Fruit fly (Drosophila melanogaster) whole organism, prepupa: ENCODE measurements around the gene Srp68.

Experiments used
- Blimp-1 ChIP-seq: fragments of 200-800 bp; sonication (Bioruptor generic); optimal IDR thresholded peaks from 3 replicates; lab custom pipeline; 2017; ENCODE audit warnings: missing biosample characterization, missing genetic modification characterization, mild to moderate bottlenecking, moderate library complexity, missing genetic modification reagents
- CG10631 ChIP-seq: fragments of 200-800 bp; sonication (Bioruptor generic); optimal IDR thresholded peaks from 2 replicates; lab custom pipeline; 2016; ENCODE audit warnings: missing biosample characterization, missing genetic modification characterization
- CG10669 ChIP-seq: fragments of 200-800 bp; sonication (Bioruptor generic); optimal IDR thresholded peaks from 3 replicates; lab custom pipeline; 2018; ENCODE audit warnings: missing biosample characterization, mild to moderate bottlenecking, missing genetic modification characterization, moderate library complexity
- CG11294 ChIP-seq: fragments of 200-800 bp; sonication (Bioruptor generic); IDR thresholded peaks from 2 replicates; pipeline ENCODE4 v1.3.6; 2022; ENCODE audit warnings: missing biosample characterization, missing genetic modification characterization
- CG15336 ChIP-seq: fragments of 200-800 bp; sonication (Bioruptor generic); IDR thresholded peaks from 2 replicates; pipeline ENCODE4 v1.3.6; 2022; ENCODE audit warnings: missing biosample characterization, missing genetic modification characterization
- CG16779 ChIP-seq: fragments of 200-800 bp; sonication (Bioruptor generic); optimal IDR thresholded peaks from 3 replicates; lab custom pipeline; 2017; ENCODE audit warnings: missing biosample characterization, mild to moderate bottlenecking, missing genetic modification characterization
- CG31627 ChIP-seq: fragments of 200-800 bp; sonication (Bioruptor generic); optimal IDR thresholded peaks from 3 replicates; lab custom pipeline; 2016; ENCODE audit warnings: missing biosample characterization, missing genetic modification characterization
- CG34406 ChIP-seq: fragments of 200-800 bp; sonication (Bioruptor generic); optimal IDR thresholded peaks from 3 replicates; lab custom pipeline; 2016; ENCODE audit warnings: missing biosample characterization, missing genetic modification characterization
- CG3919 ChIP-seq: fragments of 200-800 bp; sonication (Bioruptor generic); optimal IDR thresholded peaks from 3 replicates; lab custom pipeline; 2016; ENCODE audit warnings: missing biosample characterization, missing genetic modification characterization
- CG6163 ChIP-seq: fragments of 200-800 bp; sonication (Bioruptor generic); IDR thresholded peaks from 3 replicates; pipeline ENCODE4 v1.3.6; 2022; ENCODE audit warnings: missing biosample characterization, missing genetic modification characterization
- CG6276 ChIP-seq: fragments of 200-800 bp; sonication (Bioruptor generic); optimal IDR thresholded peaks from 2 replicates; lab custom pipeline; 2017; ENCODE audit warnings: missing biosample characterization, mild to moderate bottlenecking, missing genetic modification characterization
- CG6808 ChIP-seq: fragments of 200-800 bp; sonication (Bioruptor generic); optimal IDR thresholded peaks from 3 replicates; lab custom pipeline; 2017; ENCODE audit warnings: missing biosample characterization, missing genetic modification characterization, mild to moderate bottlenecking, moderate library complexity, missing genetic modification reagents
- CG6854 ChIP-seq: fragments of 200-800 bp; sonication (Bioruptor generic); optimal IDR thresholded peaks from 2 replicates; lab custom pipeline; 2017; ENCODE audit warnings: missing biosample characterization, mild to moderate bottlenecking, missing genetic modification characterization
- CG8119 ChIP-seq: fragments of 200-800 bp; sonication (Bioruptor generic); IDR thresholded peaks from 3 replicates; pipeline ENCODE4 v1.3.6; 2022; ENCODE audit warnings: missing biosample characterization, missing genetic modification characterization
- CG8319 ChIP-seq: fragments of 200-800 bp; sonication (Bioruptor generic); optimal IDR thresholded peaks from 3 replicates; lab custom pipeline; 2016; ENCODE audit warnings: missing biosample characterization, missing genetic modification characterization
- CG8632 ChIP-seq: fragments of 200-800 bp; sonication (Bioruptor generic); optimal IDR thresholded peaks from 3 replicates; lab custom pipeline; 2016; ENCODE audit warnings: missing biosample characterization, missing genetic modification characterization
- CG9139 ChIP-seq: fragments of 200-800 bp; sonication (Bioruptor generic); optimal IDR thresholded peaks from 3 replicates; lab custom pipeline; 2017; ENCODE audit warnings: missing biosample characterization, mild to moderate bottlenecking, missing genetic modification characterization
- Eip75B ChIP-seq: fragments of 200-800 bp; sonication (Bioruptor generic); optimal IDR thresholded peaks from 3 replicates; lab custom pipeline; 2016; ENCODE audit warnings: missing biosample characterization, missing genetic modification characterization
- Eip78C ChIP-seq: fragments of 200-800 bp; sonication (Bioruptor generic); peaks from one replicate; lab custom pipeline; 2016; ENCODE audit warnings: missing biosample characterization, missing genetic modification characterization
- Ets96B ChIP-seq: fragments of 200-800 bp; optimal IDR thresholded peaks from 2 replicates; lab custom pipeline; 2019; ENCODE audit warnings: missing biosample characterization, mild to moderate bottlenecking, missing genetic modification characterization, moderate library complexity
- Gug ChIP-seq: fragments of 200-800 bp; sonication (Bioruptor generic); IDR thresholded peaks from 2 replicates; pipeline ENCODE4 v1.3.6; 2022; ENCODE audit warnings: missing biosample characterization, missing genetic modification characterization
- Hr38 ChIP-seq: sonication (Bioruptor generic); optimal IDR thresholded peaks from 2 replicates; lab custom pipeline; 2016; ENCODE audit warnings: missing biosample characterization, missing genetic modification characterization
- Hr39 ChIP-seq: fragments of 200-800 bp; sonication (Bioruptor generic); optimal IDR thresholded peaks from 2 replicates; lab custom pipeline; 2016; ENCODE audit warnings: missing biosample characterization, missing genetic modification characterization
- Hr4 ChIP-seq: fragments of 200-800 bp; sonication (Bioruptor generic); optimal IDR thresholded peaks from 3 replicates; lab custom pipeline; 2016; ENCODE audit warnings: missing biosample characterization, missing genetic modification characterization
- OdsH ChIP-seq: fragments of 200-800 bp; sonication (Bioruptor generic); optimal IDR thresholded peaks from 3 replicates; lab custom pipeline; 2016; ENCODE audit warnings: missing biosample characterization, missing genetic modification characterization
- Sox102F ChIP-seq: fragments of 200-800 bp; sonication (Bioruptor generic); optimal IDR thresholded peaks from 2 replicates; lab custom pipeline; 2016; ENCODE audit warnings: missing biosample characterization, mild to moderate bottlenecking, missing genetic modification characterization
- Sox15 ChIP-seq: fragments of 200-800 bp; sonication (Bioruptor generic); optimal IDR thresholded peaks from 3 replicates; lab custom pipeline; 2016; ENCODE audit warnings: missing biosample characterization, missing genetic modification characterization
- acj6 ChIP-seq: fragments of 200-800 bp; sonication (Bioruptor generic); optimal IDR thresholded peaks from 3 replicates; lab custom pipeline; 2016; ENCODE audit warnings: missing biosample characterization, missing genetic modification characterization
- dac ChIP-seq: fragments of 200-800 bp; sonication (Bioruptor generic); optimal IDR thresholded peaks from 2 replicates; lab custom pipeline; 2017; ENCODE audit warnings: missing biosample characterization, mild to moderate bottlenecking, missing genetic modification characterization
- dsx ChIP-seq: fragments of 200-800 bp; optimal IDR thresholded peaks from 3 replicates; lab custom pipeline; 2019; ENCODE audit warnings: missing biosample characterization, mild to moderate bottlenecking, missing genetic modification characterization, moderate library complexity; ENCODE audit not compliant: poor library complexity, severe bottlenecking
- eg ChIP-seq: fragments of 200-800 bp; sonication (Bioruptor generic); IDR thresholded peaks from 3 replicates; pipeline ENCODE4 v1.3.6; 2022; ENCODE audit warnings: missing biosample characterization, missing genetic modification characterization
- esn ChIP-seq: fragments of 200-800 bp; sonication (Bioruptor generic); optimal IDR thresholded peaks from 2 replicates; lab custom pipeline; 2016; ENCODE audit warnings: missing biosample characterization, mild to moderate bottlenecking, missing genetic modification characterization, moderate library complexity
- fd59A ChIP-seq: fragments of 200-800 bp; sonication (Bioruptor generic); optimal IDR thresholded peaks from 2 replicates; lab custom pipeline; 2017; ENCODE audit warnings: missing biosample characterization, mild to moderate bottlenecking, missing genetic modification characterization, missing genetic modification reagents
- fd85E ChIP-seq: fragments of 200-800 bp; sonication (Bioruptor generic); optimal IDR thresholded peaks from 3 replicates; lab custom pipeline; 2016; ENCODE audit warnings: missing biosample characterization, missing genetic modification characterization
- fkh ChIP-seq: fragments of 200-800 bp; sonication (Bioruptor generic); optimal IDR thresholded peaks from 3 replicates; lab custom pipeline; 2017; ENCODE audit warnings: missing biosample characterization, mild to moderate bottlenecking, missing genetic modification characterization, moderate library complexity
- lz ChIP-seq: fragments of 200-800 bp; sonication (Bioruptor generic); optimal IDR thresholded peaks from 3 replicates; lab custom pipeline; 2016; ENCODE audit warnings: missing biosample characterization, missing genetic modification characterization
- pdm3 ChIP-seq: fragments of 200-800 bp; sonication (Bioruptor generic); optimal IDR thresholded peaks from 3 replicates; lab custom pipeline; 2016; ENCODE audit warnings: missing biosample characterization, missing genetic modification characterization
- ss ChIP-seq, 2 experiments: fragments of 200-800 bp; sonication (Bioruptor generic); optimal IDR thresholded peaks; 2 replicates in 1 of 2; 3 replicates in 1 of 2; lab custom pipeline; 2017 to 2018; ENCODE audit warnings: mild to moderate bottlenecking in 2 of 2, missing biosample characterization in 2 of 2, missing genetic modification characterization in 2 of 2, moderate library complexity in 1 of 2
- svp ChIP-seq: fragments of 200-800 bp; sonication (Bioruptor generic); peaks from one replicate; lab custom pipeline; 2016; ENCODE audit warnings: missing biosample characterization, missing genetic modification characterization
- topi ChIP-seq: fragments of 200-800 bp; sonication (Bioruptor generic); optimal IDR thresholded peaks from 3 replicates; lab custom pipeline; 2016; ENCODE audit warnings: missing biosample characterization, missing genetic modification characterization
- vri ChIP-seq: fragments of 200-800 bp; sonication (Bioruptor generic); optimal IDR thresholded peaks from 3 replicates; lab custom pipeline; 2016; ENCODE audit warnings: missing biosample characterization, mild to moderate bottlenecking, missing genetic modification characterization

The Srp68 gene

dm6 chr3L:8985848-8986320 lies 11.0 kb downstream of the Srp68 start, which contains the start of gene Galk:
Galk (minus strand) TSS chr3L:8986091.
- TF ChIP-seq CG3919 (no peak), CG11294 (0 out of 2 replicates have a peak, but pooled peaks have one; percentile 32), Hr4 (GFP tag; lab: Kevin White, UChicago) (no peak), CG15336 (0 out of 2 replicates have a peak, but pooled peaks have one; percentile 14), CG6163 (0 out of 3 replicates have a peak, but pooled peaks have one; percentile 24), CG6808 (GFP tag; lab: Kevin White, UChicago) (no peak), fkh (peak; percentile 78)

dm6 chr3L:8986582-8986981 lies 11.7 kb downstream of the Srp68 start, which contains the start of gene CG5068:
CG5068 (plus strand) TSS chr3L:8986710.
- no peak for TF ChIP-seq ss (GFP tag; optimal IDR thresholded peaks at IDR 0.05; lab: Kevin White, UChicago)
- no peak for TF ChIP-seq pdm3 (GFP tag; lab: Kevin White, UChicago)
- TF ChIP-seq fkh, result peak; percentile 13
- no peak for TF ChIP-seq topi
- TF ChIP-seq, all 60 proteins: peak for 1

- no peak for TF ChIP-seq dac (GFP tag; lab: Kevin White, UChicago)
- no peak for TF ChIP-seq Hr39 (GFP tag; lab: Kevin White, UChicago)
- no peak for TF ChIP-seq CG10631
- TF ChIP-seq Blimp-1 (GFP tag; lab: Kevin White, UChicago), result no peak
- no peak for TF ChIP-seq Sox15 (GFP tag; lab: Kevin White, UChicago)
- TF ChIP-seq Ets96B, result no peak
- TF ChIP-seq Eip75B (GFP tag; lab: Kevin White, UChicago), result no peak
- TF ChIP-seq acj6, result no peak
- TF ChIP-seq CG9139 (GFP tag; lab: Kevin White, UChicago), result no peak
- TF ChIP-seq fkh, result no peak
- TF ChIP-seq Sox102F (GFP tag; lab: Kevin White, UChicago), result no peak
- TF ChIP-seq CG31627, result no peak
- TF ChIP-seq Eip78C (GFP tag; lab: Kevin White, UChicago), result no peak
- no peak for TF ChIP-seq svp (GFP tag; lab: Kevin White, UChicago)
- no peak for TF ChIP-seq CG11294
- TF ChIP-seq CG6276 (GFP tag; lab: Kevin White, UChicago), result no peak
- TF ChIP-seq CG8632, result no peak
- no peak for TF ChIP-seq fd59A (GFP tag; lab: Kevin White, UChicago)
- no peak for TF ChIP-seq CG3919
- TF ChIP-seq, all 60 proteins: peak for 0
Measured at dm6 chr3L:8990128-8990527, 15.3 kb downstream of the Srp68 start, which contains the start of gene CG5280. CG5280 (minus strand) TSS chr3L:8990228.

- TF ChIP-seq dsx (GFP tag; lab: Kevin White, UChicago), result no peak
- TF ChIP-seq CG8119 (GFP tag; lab: Robert Waterston, UW), result peak; percentile 95
- peak; percentile 51 for TF ChIP-seq fd59A (GFP tag; lab: Kevin White, UChicago)
- TF ChIP-seq CG6163, result peak; percentile 95
- peak; percentile 66 for TF ChIP-seq Sox15 (GFP tag; lab: Kevin White, UChicago)
- TF ChIP-seq acj6, result peak; percentile 87
- no peak for TF ChIP-seq CG6854 (GFP tag; lab: Kevin White, UChicago)
- TF ChIP-seq CG6276 (GFP tag; lab: Kevin White, UChicago), result peak; percentile 91
- TF ChIP-seq Hr4 (GFP tag; lab: Kevin White, UChicago), result peak; percentile 97
- no peak for TF ChIP-seq CG16779
- TF ChIP-seq topi, result peak; percentile 88
- no peak for TF ChIP-seq Sox102F (GFP tag; lab: Kevin White, UChicago)
- peak; percentile 64 for TF ChIP-seq Ets96B
- TF ChIP-seq svp (GFP tag; lab: Kevin White, UChicago), result peak; percentile 95
- TF ChIP-seq CG34406, result peak; percentile 82
- peak; percentile 86 for TF ChIP-seq Gug (GFP tag; lab: Robert Waterston, UW)
- TF ChIP-seq Hr39 (GFP tag; lab: Kevin White, UChicago), result peak; percentile 90
- peak; percentile 75 for TF ChIP-seq Hr38 (GFP tag; lab: Kevin White, UChicago)
- TF ChIP-seq ss (GFP tag; optimal IDR thresholded peaks at IDR 0.05; lab: Kevin White, UChicago), result no peak
- TF ChIP-seq lz (GFP tag; lab: Kevin White, UChicago), result peak; percentile 89
- TF ChIP-seq CG10669 (GFP tag; lab: Kevin White, UChicago), result no peak
- TF ChIP-seq CG8632, result peak; percentile 82
- peak; percentile 89 for TF ChIP-seq Eip75B (GFP tag; lab: Kevin White, UChicago)
- peak; percentile 31 for TF ChIP-seq fd85E (GFP tag; lab: Kevin White, UChicago)
- TF ChIP-seq eg (GFP tag; lab: Robert Waterston, UW), result peak; percentile 97
- peak; percentile 92 for TF ChIP-seq CG31627
- no peak for TF ChIP-seq CG6808 (GFP tag; lab: Kevin White, UChicago)
- peak; percentile 90 for TF ChIP-seq OdsH (GFP tag; lab: Kevin White, UChicago)
- TF ChIP-seq esn, result peak; percentile 92
- peak; percentile 74 for TF ChIP-seq CG8319 (GFP tag; lab: Kevin White, UChicago)
- no peak for TF ChIP-seq CG9139 (GFP tag; lab: Kevin White, UChicago)
- TF ChIP-seq vri (GFP tag; lab: Kevin White, UChicago), result no peak
- TF ChIP-seq Eip78C (GFP tag; lab: Kevin White, UChicago), result peak; percentile 97
- TF ChIP-seq CG3919, result peak; percentile 91
Measured at dm6 chr3L:8996173-8996767, 21.4 kb downstream of the Srp68 start.
